Fruit fly (Drosophila melanogaster) whole organism, embryonic: ENCODE results near the gene CG14442.

ENCODE experiments used
- Ada2b ChIP-seq: fragments of 200-800 bp; sonication (Bioruptor generic); IDR thresholded peaks from 2 replicates; pipeline ENCODE4 v1.3.6; 2022; ENCODE audit warnings: missing biosample characterization, missing genetic modification characterization
- Atf3 ChIP-seq: fragments of 200-800 bp; sonication (Bioruptor generic); optimal IDR thresholded peaks from 3 replicates; lab custom pipeline; 2016; ENCODE audit warnings: missing biosample characterization, missing genetic modification characterization
- Atf6 ChIP-seq: fragments of 200-800 bp; sonication (Bioruptor generic); IDR thresholded peaks from 2 replicates; pipeline ENCODE4 v1.3.6; 2022; ENCODE audit warnings: missing biosample characterization, missing genetic modification characterization
- Blimp-1 ChIP-seq: fragments of 200-800 bp; sonication (Bioruptor generic); optimal IDR thresholded peaks from 3 replicates; lab custom pipeline; 2018; ENCODE audit warnings: missing biosample characterization, missing genetic modification characterization, mild to moderate bottlenecking, moderate library complexity, missing genetic modification reagents
- CG10274 ChIP-seq: fragments of 200-800 bp; sonication (Bioruptor generic); optimal IDR thresholded peaks from 3 replicates; lab custom pipeline; 2017; ENCODE audit warnings: missing biosample characterization, mild to moderate bottlenecking, missing genetic modification characterization
- CG10366 ChIP-seq: fragments of 200-800 bp; sonication (Bioruptor generic); IDR thresholded peaks from 2 replicates; pipeline ENCODE4 v1.3.6; 2022; ENCODE audit warnings: missing biosample characterization, missing genetic modification characterization
- CG11695 ChIP-seq: fragments of 200-800 bp; sonication (Bioruptor generic); IDR thresholded peaks from 3 replicates; pipeline ENCODE4 v1.3.6; 2022; ENCODE audit warnings: missing biosample characterization, missing genetic modification characterization
- CG12659 ChIP-seq: fragments of 200-800 bp; sonication (Bioruptor generic); optimal IDR thresholded peaks from 3 replicates; lab custom pipeline; 2017; ENCODE audit warnings: mild to moderate bottlenecking, missing biosample characterization, missing genetic modification reagents, missing genetic modification characterization
- CG14014 ChIP-seq: fragments of 200-800 bp; sonication (Bioruptor generic); IDR thresholded peaks from 2 replicates; pipeline ENCODE4 v1.3.6; 2022; ENCODE audit warnings: missing biosample characterization, missing genetic modification characterization
- CG1647 ChIP-seq: fragments of 200-800 bp; sonication (Bioruptor generic); optimal IDR thresholded peaks from 3 replicates; lab custom pipeline; 2016; ENCODE audit warnings: missing biosample characterization, missing genetic modification characterization
- CG18011 ChIP-seq: fragments of 200-800 bp; sonication (Bioruptor generic); optimal IDR thresholded peaks from 2 replicates; lab custom pipeline; 2017; ENCODE audit warnings: missing biosample characterization, missing genetic modification characterization, mild to moderate bottlenecking, moderate library complexity, missing genotype
- CG2199 ChIP-seq: fragments of 200-800 bp; sonication (Bioruptor generic); IDR thresholded peaks from 3 replicates; pipeline ENCODE4 v1.3.6; 2022; ENCODE audit warnings: missing biosample characterization, missing genetic modification characterization
- CG30403 ChIP-seq: fragments of 200-800 bp; sonication (Bioruptor generic); optimal IDR thresholded peaks from 3 replicates; lab custom pipeline; 2016; ENCODE audit warnings: missing biosample characterization, missing genetic modification characterization
- CG6654 ChIP-seq: fragments of 200-800 bp; sonication (Bioruptor generic); optimal IDR thresholded peaks from 2 replicates; lab custom pipeline; 2017; ENCODE audit warnings: missing biosample characterization, mild to moderate bottlenecking, missing genetic modification characterization
- CG6683 ChIP-seq: fragments of 200-800 bp; sonication (Bioruptor generic); optimal IDR thresholded peaks from 2 replicates; lab custom pipeline; 2017; ENCODE audit warnings: missing biosample characterization, mild to moderate bottlenecking, missing genetic modification characterization, missing genetic modification reagents
- CG7556 ChIP-seq: fragments of 200-800 bp; sonication (Bioruptor generic); optimal IDR thresholded peaks from 2 replicates; lab custom pipeline; 2017; ENCODE audit warnings: missing biosample characterization, mild to moderate bottlenecking, missing genetic modification characterization
- CG7745 ChIP-seq: fragments of 200-800 bp; sonication (Bioruptor generic); optimal IDR thresholded peaks from 2 replicates; lab custom pipeline; 2018; ENCODE audit warnings: missing biosample characterization, mild to moderate bottlenecking, missing genetic modification characterization, moderate library complexity
- CTCF ChIP-seq: fragments of 200-800 bp; sonication (Bioruptor generic); optimal IDR thresholded peaks from 2 replicates; lab custom pipeline; 2017; ENCODE audit warnings: missing biosample characterization, mild to moderate bottlenecking, missing genetic modification characterization, moderate library complexity
- CoRest ChIP-seq: fragments of 200-800 bp; sonication (Bioruptor generic); optimal IDR thresholded peaks from 3 replicates; lab custom pipeline; 2018; ENCODE audit warnings: missing biosample characterization, mild to moderate bottlenecking, missing genetic modification characterization, moderate library complexity
- Dp ChIP-seq: fragments of 200-800 bp; sonication (Bioruptor generic); optimal IDR thresholded peaks from 2 replicates; lab custom pipeline; 2018; ENCODE audit warnings: missing biosample characterization, mild to moderate bottlenecking, missing genetic modification characterization, moderate library complexity
- Hsf ChIP-seq: fragments of 200-800 bp; sonication (Bioruptor generic); optimal IDR thresholded peaks from 3 replicates; lab custom pipeline; 2016; ENCODE audit warnings: missing biosample characterization, missing genetic modification characterization
- Mad ChIP-seq: fragments of 200-800 bp; sonication (Bioruptor generic); optimal IDR thresholded peaks from 2 replicates; lab custom pipeline; 2016; ENCODE audit warnings: missing biosample characterization, missing genetic modification characterization
- Myb ChIP-seq: fragments of 200-800 bp; sonication (Bioruptor generic); optimal IDR thresholded peaks from 2 replicates; lab custom pipeline; 2016; ENCODE audit warnings: missing biosample characterization, missing genetic modification characterization
- Nf-YB ChIP-seq: fragments of 200-800 bp; sonication (Bioruptor generic); optimal IDR thresholded peaks from 3 replicates; lab custom pipeline; 2019; ENCODE audit warnings: missing biosample characterization, mild to moderate bottlenecking, missing genetic modification characterization, moderate library complexity
- Rx ChIP-seq: fragments of 200-800 bp; sonication (Bioruptor generic); IDR thresholded peaks from 2 replicates; pipeline ENCODE4 v1.3.6; 2022; ENCODE audit warnings: missing biosample characterization, missing genetic modification characterization
- Sox102F ChIP-seq: fragments of 200-800 bp; sonication (Bioruptor generic); optimal IDR thresholded peaks from 2 replicates; lab custom pipeline; 2018; ENCODE audit warnings: missing biosample characterization, mild to moderate bottlenecking, missing genetic modification characterization, moderate library complexity
- amos ChIP-seq: fragments of 200-800 bp; sonication (Bioruptor generic); IDR thresholded peaks from 2 replicates; pipeline ENCODE4 v1.3.6; 2022; ENCODE audit warnings: missing biosample characterization, missing genetic modification characterization; ENCODE audit not compliant: partially characterized antibody
- ap ChIP-seq: fragments of 200-800 bp; sonication (Bioruptor generic); IDR thresholded peaks from 2 replicates; pipeline ENCODE4 v1.3.6; 2022; ENCODE audit warnings: missing biosample characterization, missing genetic modification characterization
- ato ChIP-seq: fragments of 200-800 bp; sonication (Bioruptor generic); IDR thresholded peaks from 2 replicates; pipeline ENCODE4 v1.3.6; 2022; ENCODE audit warnings: missing biosample characterization, missing genetic modification characterization; ENCODE audit not compliant: partially characterized antibody
- btn ChIP-seq: fragments of 200-800 bp; sonication (Bioruptor generic); optimal IDR thresholded peaks from 2 replicates; lab custom pipeline; 2016; ENCODE audit warnings: missing biosample characterization, missing genetic modification characterization
- ci ChIP-seq: fragments of 200-800 bp; sonication (Bioruptor generic); IDR thresholded peaks from 3 replicates; pipeline ENCODE4 v1.3.6; 2022; ENCODE audit warnings: missing biosample characterization, missing genetic modification characterization
- croc ChIP-seq: fragments of 200-800 bp; sonication (Bioruptor generic); conservative IDR thresholded peaks from 3 replicates; pipeline ENCODE4 v1.3.6; 2022; ENCODE audit warnings: missing biosample characterization, missing genetic modification characterization
- dati ChIP-seq: fragments of 200-800 bp; sonication (Bioruptor generic); IDR thresholded peaks from 2 replicates; pipeline ENCODE4 v1.3.6; 2022; ENCODE audit warnings: missing biosample characterization, missing genetic modification characterization
- ems ChIP-seq: fragments of 200-800 bp; sonication (Bioruptor generic); optimal IDR thresholded peaks from 3 replicates; lab custom pipeline; 2016; ENCODE audit warnings: missing biosample characterization, missing genetic modification characterization
- esg ChIP-seq: fragments of 200-800 bp; sonication (Bioruptor generic); conservative IDR thresholded peaks from 2 replicates; pipeline ENCODE4 v1.3.6; 2022; ENCODE audit warnings: missing biosample characterization, missing genetic modification characterization
- gsb-n ChIP-seq: fragments of 200-800 bp; sonication (Bioruptor generic); optimal IDR thresholded peaks from 3 replicates; lab custom pipeline; 2018; ENCODE audit warnings: missing biosample characterization, mild to moderate bottlenecking, missing genetic modification characterization
- hb ChIP-seq: fragments of 200-800 bp; sonication (Bioruptor generic); IDR thresholded peaks from 3 replicates; pipeline ENCODE4 v1.3.6; 2022; ENCODE audit warnings: missing biosample characterization, missing genetic modification characterization; ENCODE audit not compliant: partially characterized antibody
- hth ChIP-seq: fragments of >200 bp; optimal IDR thresholded peaks from 2 replicates; lab custom pipeline; 2017; ENCODE audit warnings: inconsistent platforms
- insv ChIP-seq, 2 experiments: fragments of 200-800 bp; sonication (Bioruptor generic); optimal IDR thresholded peaks; 3 replicates each; lab custom pipeline; 2016 to 2018; ENCODE audit warnings: missing biosample characterization in 2 of 2, missing genetic modification characterization in 2 of 2
- lola ChIP-seq, 3 experiments: fragments of >200 bp in 2 of 3; fragments of 200-800 bp in 1 of 3; sonication (Bioruptor generic) in 1 of 3; optimal IDR thresholded peaks; 2 replicates each; lab custom pipeline; 2017 to 2019; ENCODE audit warnings: missing biosample characterization in 3 of 3, missing genetic modification characterization in 3 of 3, mild to moderate bottlenecking in 1 of 3, moderate library complexity in 1 of 3
- nerfin-1 ChIP-seq: fragments of 200-800 bp; sonication (Bioruptor generic); optimal IDR thresholded peaks from 3 replicates; lab custom pipeline; 2019; ENCODE audit warnings: missing biosample characterization, mild to moderate bottlenecking, missing genetic modification characterization, moderate library complexity
- peb ChIP-seq: fragments of 200-800 bp; sonication (Bioruptor generic); IDR thresholded peaks from 2 replicates; pipeline ENCODE4 v1.3.6; 2022; ENCODE audit warnings: missing biosample characterization, missing genetic modification characterization
- pho ChIP-seq: fragments of 200-800 bp; sonication (Bioruptor generic); optimal IDR thresholded peaks from 2 replicates; lab custom pipeline; 2016; ENCODE audit warnings: missing biosample characterization, missing genetic modification characterization
- rib ChIP-seq: fragments of 200-800 bp; sonication (Bioruptor generic); IDR thresholded peaks from 2 replicates; pipeline ENCODE4 v1.3.6; 2022; ENCODE audit warnings: missing biosample characterization, missing genetic modification characterization
- schlank ChIP-seq: fragments of 200-800 bp; sonication (Bioruptor generic); optimal IDR thresholded peaks from 2 replicates; lab custom pipeline; 2018; ENCODE audit warnings: missing biosample characterization, mild to moderate bottlenecking, missing genetic modification characterization
- tll ChIP-seq, 2 experiments: fragments of 200-800 bp in 1 of 2; fragments of >200 bp in 1 of 2; sonication (Bioruptor generic) in 1 of 2; optimal IDR thresholded peaks; 2 replicates each; lab custom pipeline; 2017 to 2019; ENCODE audit warnings: missing biosample characterization in 2 of 2, missing genetic modification characterization in 2 of 2, mild to moderate bottlenecking in 1 of 2, moderate library complexity in 1 of 2
- tna ChIP-seq: fragments of 200-800 bp; sonication (Bioruptor generic); IDR thresholded peaks from 2 replicates; pipeline ENCODE4 v1.3.6; 2022; ENCODE audit warnings: missing biosample characterization, missing genetic modification characterization; ENCODE audit not compliant: partially characterized antibody
- trem ChIP-seq: fragments of 200-800 bp; optimal IDR thresholded peaks from 3 replicates; lab custom pipeline; 2019; ENCODE audit warnings: missing biosample characterization, mild to moderate bottlenecking, missing genetic modification characterization, moderate library complexity
- unpg ChIP-seq: fragments of 200-800 bp; sonication (Bioruptor generic); optimal IDR thresholded peaks from 3 replicates; lab custom pipeline; 2018; ENCODE audit warnings: missing biosample characterization, mild to moderate bottlenecking, missing genetic modification characterization, moderate library complexity
- zfh1 ChIP-seq: fragments of 200-800 bp; sonication (Bioruptor generic); IDR thresholded peaks from 3 replicates; pipeline ENCODE4 v1.3.6; 2022; ENCODE audit warnings: missing biosample characterization, missing genetic modification characterization

Gene CG14442

dm6 chrX:6642593-6643257, 52.1 kb downstream of the CG14442 start (continued):
- no peak for TF ChIP-seq Ada2b (GFP tag; lab: Robert Waterston, UW)
- no peak for TF ChIP-seq Nf-YB (GFP tag; lab: Kevin White, UChicago)
- no peak for TF ChIP-seq CG2199 (GFP tag; lab: Robert Waterston, UW)
- no peak for TF ChIP-seq Atf3 (GFP tag; lab: Kevin White, UChicago)
- TF ChIP-seq CG18011 (GFP tag; lab: Kevin White, UChicago), result no peak
- TF ChIP-seq Rx (GFP tag; lab: Robert Waterston, UW), result no peak
- peak; percentile 61; the same call in 1 of the 3 replicates for TF ChIP-seq CG11695 (GFP tag; lab: Robert Waterston, UW)
- TF ChIP-seq CG7745 (tag; lab: Kevin White, UChicago), result no peak
- no peak; the same call in 1 of the 2 replicates for TF ChIP-seq peb (GFP tag; lab: Robert Waterston, UW)
- TF ChIP-seq Atf6 (GFP tag; lab: Robert Waterston, UW), result no peak
- TF ChIP-seq pho (GFP tag; lab: Kevin White, UChicago), result no peak
- no peak for TF ChIP-seq CG14014 (GFP tag; lab: Robert Waterston, UW)
- peak; percentile 3 for TF ChIP-seq nerfin-1
- no peak for TF ChIP-seq Dp (GFP tag; lab: Kevin White, UChicago)
- no peak for TF ChIP-seq Mad (GFP tag; lab: Kevin White, UChicago)
- TF ChIP-seq CG1647 (GFP tag; lab: Kevin White, UChicago), result no peak
- no peak for TF ChIP-seq CG10274 (GFP tag; lab: Kevin White, UChicago)
- no peak for TF ChIP-seq hth
- peak; percentile 8 for TF ChIP-seq CG7556
- TF ChIP-seq rib (GFP tag; lab: Robert Waterston, UW), result no peak
- TF ChIP-seq ap (GFP tag; lab: Robert Waterston, UW), result peak; percentile 35; the same call in 1 of the 2 replicates
- peak; percentile 28; the same call in 1 of the 3 replicates for TF ChIP-seq croc (GFP tag; lab: Robert Waterston, UW)
- no peak for TF ChIP-seq CG6683 (GFP tag; lab: Kevin White, UChicago)
- peak; percentile 26 for TF ChIP-seq gsb-n (tag; lab: Kevin White, UChicago)
- TF ChIP-seq Hsf (GFP tag; lab: Kevin White, UChicago), result no peak
- TF ChIP-seq lola (GFP tag; optimal IDR thresholded peaks at IDR 0.05; lab: Kevin White, UChicago), result peak in 1 of 3 experiments; percentile 42
- TF ChIP-seq tll (GFP tag; optimal IDR thresholded peaks at IDR 0.05; lab: Kevin White, UChicago), result no peak
- TF ChIP-seq insv (GFP tag; optimal IDR thresholded peaks at IDR 0.05; lab: Kevin White, UChicago), result no peak
- 0 out of 2 replicates have a peak, but pooled peaks have one; percentile 7 for TF ChIP-seq esg (GFP tag; lab: Robert Waterston, UW)
- TF ChIP-seq CG30403, result peak; percentile 7
- TF ChIP-seq unpg (GFP tag; lab: Kevin White, UChicago), result peak; percentile 53
- TF ChIP-seq btn (GFP tag; lab: Kevin White, UChicago), result peak; percentile 1
- peak; percentile 82 for TF ChIP-seq Blimp-1 (GFP tag; lab: Kevin White, UChicago)
- TF ChIP-seq ci (GFP tag; lab: Robert Waterston, UW), result peak; percentile 71; the same call in 2 of the 3 replicates
- TF ChIP-seq Sox102F, result peak; percentile 41
- TF ChIP-seq schlank, result no peak
- peak; percentile 15 for TF ChIP-seq CoRest (tag; lab: Kevin White, UChicago)
- no peak; the same call in 1 of the 2 replicates for TF ChIP-seq CG10366 (GFP tag; lab: Robert Waterston, UW)
- no peak for TF ChIP-seq Myb (GFP tag; lab: Kevin White, UChicago)
- no peak for TF ChIP-seq CG12659
- TF ChIP-seq hb (GFP tag; lab: Robert Waterston, UW), result no peak
- no peak for TF ChIP-seq CG6654
- TF ChIP-seq dati (GFP tag; lab: Robert Waterston, UW), result no peak
- no peak for TF ChIP-seq amos
- TF ChIP-seq zfh1 (GFP tag; lab: Robert Waterston, UW), result 0 out of 3 replicates have a peak, but pooled peaks have one; percentile 36
- no peak for TF ChIP-seq ato (GFP tag; lab: Robert Waterston, UW)
- no peak for TF ChIP-seq ems (GFP tag; lab: Kevin White, UChicago)
- no peak for TF ChIP-seq tna
- no peak for TF ChIP-seq CTCF
- peak; percentile 42 for TF ChIP-seq trem (tag; lab: Kevin White, UChicago)
